Worm (Caenorhabditis elegans) whole organism, L1 larva: ENCODE measurements around the gene F07C3.2.
A peak's percentile ranks its signal among the peaks of the same experiment; 100 is the strongest.

Experiments
- C16A3.4 ChIP-seq: fragments of 150-350 bp; optimal IDR thresholded peaks from 2 replicates; lab custom pipeline; 2014; ENCODE audit warnings: missing biosample characterization, missing genetic modification characterization
- fkh-4 ChIP-seq: sonication (generic microtip); optimal IDR thresholded peaks from 2 replicates; lab custom pipeline; 2016; ENCODE audit warnings: missing compliant biosample characterization, missing genetic modification characterization, borderline replicate concordance
- hlh-4 ChIP-seq: sonication (generic microtip); optimal IDR thresholded peaks from 2 replicates; lab custom pipeline; 2016; ENCODE audit warnings: mild to moderate bottlenecking, missing genetic modification characterization, missing compliant biosample characterization
- irx-1 ChIP-seq: sonication (generic microtip); optimal IDR thresholded peaks from 2 replicates; lab custom pipeline; 2016; ENCODE audit warnings: missing genetic modification characterization, missing compliant biosample characterization
- lin-15B ChIP-seq: fragments of 150-350 bp; sonication (generic microtip); optimal IDR thresholded peaks from 3 replicates; lab custom pipeline; 2014; ENCODE audit warnings: missing biosample characterization, missing genetic modification characterization
- nhr-77 ChIP-seq: fragments of 150-350 bp; optimal IDR thresholded peaks from 2 replicates; lab custom pipeline; 2014; ENCODE audit warnings: missing biosample characterization, missing genetic modification characterization

DNA sequence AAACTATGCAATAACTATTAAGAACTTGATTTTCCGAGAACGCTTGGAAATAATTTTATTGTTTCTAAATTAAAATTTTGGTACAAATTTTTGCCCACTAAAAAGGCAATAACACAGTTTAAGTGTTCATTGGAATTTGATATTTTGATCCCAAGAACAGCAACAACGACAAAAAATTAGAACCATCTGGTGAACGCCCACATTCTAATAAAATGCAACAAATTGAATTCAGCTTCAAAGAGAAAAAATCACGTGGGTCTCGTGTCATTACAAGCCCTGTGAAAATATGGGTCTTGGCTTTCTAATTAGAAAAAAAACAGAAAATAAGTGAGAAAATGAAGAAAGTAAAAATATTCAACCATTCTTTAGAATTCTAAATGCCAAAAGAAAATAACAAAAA, 45.9 kb downstream of the F07C3.2 start:
- TF ChIP-seq C16A3.4 (tag; lab: Kevin White, UChicago) (no peak), fkh-4 (tag; lab: Kevin White, UChicago) (peak; percentile 91), nhr-77 (tag; lab: Kevin White, UChicago) (no peak), hlh-4 (tag; lab: Kevin White, UChicago) (no peak), lin-15B (no peak), irx-1 (tag; lab: Kevin White, UChicago) (no peak)
